Worm (Caenorhabditis elegans) whole organism, young adult: ENCODE data around the gene Y43D4A.6.
A peak's percentile ranks its signal among the peaks of the same experiment; 100 is the strongest.
"Not testable (repeated sequence)": the region's sequence is repeated elsewhere in the genome, so short reads cannot be mapped to it uniquely, and the experiment has no call there.

Source experiments
- D2030.7 ChIP-seq: fragments of 200-800 bp; sonication (Bioruptor generic); IDR thresholded peaks from 2 replicates; pipeline ENCODE4 v1.3.6; 2022; ENCODE audit warnings: missing genetic modification reagents, missing genetic modification characterization, missing compliant biosample characterization
- F57A8.1 ChIP-seq: fragments of 200-800 bp; sonication (Bioruptor generic); optimal IDR thresholded peaks from 2 replicates; lab custom pipeline; 2018; ENCODE audit warnings: mild to moderate bottlenecking, missing genetic modification characterization, moderate library complexity, missing compliant biosample characterization
- Y53F4B.3 ChIP-seq: fragments of 200-800 bp; sonication (Bioruptor generic); IDR thresholded peaks from 2 replicates; pipeline ENCODE4 v1.3.6; 2022; ENCODE audit warnings: missing genetic modification reagents, missing genetic modification characterization, missing compliant biosample characterization
- Y56A3A.18 ChIP-seq: fragments of 200-800 bp; sonication (Bioruptor generic); IDR thresholded peaks from 2 replicates; pipeline ENCODE4 v1.3.6; 2022; ENCODE audit warnings: missing genetic modification reagents, missing genetic modification characterization, missing compliant biosample characterization
- Y79H2A.3 ChIP-seq: fragments of 200-800 bp; sonication (Bioruptor generic); conservative IDR thresholded peaks from 2 replicates; pipeline ENCODE4 v1.3.6; 2022; ENCODE audit warnings: missing genetic modification reagents, missing genetic modification characterization, missing compliant biosample characterization
- attf-6 ChIP-seq: fragments of 200-800 bp; sonication (Bioruptor generic); IDR thresholded peaks from 2 replicates; pipeline ENCODE4 v1.3.6; 2022; ENCODE audit warnings: missing genetic modification reagents, missing genetic modification characterization, missing compliant biosample characterization
- ceh-40 ChIP-seq: fragments of 200-800 bp; sonication (Bioruptor generic); IDR thresholded peaks from 2 replicates; pipeline ENCODE4 v1.3.6; 2022; ENCODE audit warnings: missing genetic modification characterization, missing compliant biosample characterization
- ceh-58 ChIP-seq: fragments of 200-800 bp; sonication (Bioruptor generic); IDR thresholded peaks from 2 replicates; pipeline ENCODE4 v1.3.6; 2022; ENCODE audit warnings: missing genetic modification characterization, missing compliant biosample characterization
- die-1 ChIP-seq: sonication (generic microtip); optimal IDR thresholded peaks from 2 replicates; lab custom pipeline; 2016; ENCODE audit warnings: missing genotype, mild to moderate bottlenecking, missing genetic modification characterization, missing compliant biosample characterization
- dpl-1 ChIP-seq: fragments of 150-350 bp; optimal IDR thresholded peaks from 2 replicates; lab custom pipeline; 2014; ENCODE audit warnings: missing biosample characterization, missing genetic modification reagents, missing genetic modification characterization
- egl-18 ChIP-seq: fragments of 200-800 bp; sonication (Bioruptor generic); IDR thresholded peaks from 2 replicates; pipeline ENCODE4 v1.3.6; 2022; ENCODE audit warnings: missing genetic modification reagents, missing genetic modification characterization, missing compliant biosample characterization
- egrh-3 ChIP-seq: fragments of 200-800 bp; sonication (Bioruptor generic); IDR thresholded peaks from 2 replicates; pipeline ENCODE4 v1.3.6; 2022; ENCODE audit warnings: missing genetic modification reagents, missing genetic modification characterization, missing compliant biosample characterization
- fkh-3 ChIP-seq: sonication (generic microtip); optimal IDR thresholded peaks from 2 replicates; lab custom pipeline; 2016; ENCODE audit warnings: mild to moderate bottlenecking, missing genetic modification characterization, missing compliant biosample characterization
- hlh-26 ChIP-seq: fragments of 200-800 bp; sonication (Bioruptor generic); conservative IDR thresholded peaks from 2 replicates; pipeline ENCODE4 v1.3.6; 2022; ENCODE audit warnings: missing genetic modification reagents, missing genetic modification characterization, missing compliant biosample characterization
- madf-3 ChIP-seq: fragments of 200-800 bp; sonication (Bioruptor generic); IDR thresholded peaks from 2 replicates; pipeline ENCODE4 v1.3.6; 2022; ENCODE audit warnings: missing genetic modification reagents, missing genetic modification characterization, missing compliant biosample characterization
- madf-6 ChIP-seq: fragments of 200-800 bp; sonication (Bioruptor generic); IDR thresholded peaks from 2 replicates; pipeline ENCODE4 v1.3.6; 2022; ENCODE audit warnings: missing genetic modification reagents, missing genetic modification characterization, missing compliant biosample characterization
- mel-28 ChIP-seq: sonication (generic microtip); optimal IDR thresholded peaks from 2 replicates; lab custom pipeline; 2016; ENCODE audit warnings: borderline replicate concordance, mild to moderate bottlenecking, missing genetic modification characterization, missing compliant biosample characterization
- mes-4 ChIP-seq: sonication (generic microtip); optimal IDR thresholded peaks from 2 replicates; lab custom pipeline; 2016; ENCODE audit warnings: missing genotype, missing genetic modification characterization, missing compliant biosample characterization
- snpc-4 ChIP-seq, 5 experiments: fragments of 150-350 bp in 1 of 5; sonication (generic microtip) in 4 of 5; optimal IDR thresholded peaks; 2 replicates each; lab custom pipeline; 2014 to 2018; ENCODE audit warnings: missing genetic modification characterization in 5 of 5, missing biosample characterization in 3 of 5, antibody characterized with exemption in 2 of 5, mild to moderate bottlenecking in 2 of 5, missing compliant biosample characterization in 2 of 5, missing genotype in 2 of 5, moderate library complexity in 2 of 5, missing genetic modification reagents in 1 of 5
- somi-1 ChIP-seq: fragments of 200-800 bp; sonication (Bioruptor generic); optimal IDR thresholded peaks from 2 replicates; lab custom pipeline; 2018; ENCODE audit warnings: mild to moderate bottlenecking, missing genetic modification characterization, missing compliant biosample characterization
- sptf-2 ChIP-seq: fragments of 200-800 bp; sonication (Bioruptor generic); optimal IDR thresholded peaks from 2 replicates; lab custom pipeline; 2018; ENCODE audit warnings: mild to moderate bottlenecking, missing genetic modification characterization, missing compliant biosample characterization
- zfh-2 ChIP-seq: fragments of 200-800 bp; sonication (Bioruptor generic); conservative IDR thresholded peaks from 2 replicates; pipeline ENCODE4 v1.3.6; 2022; ENCODE audit warnings: missing genetic modification reagents, missing genetic modification characterization, missing compliant biosample characterization
- ztf-18 ChIP-seq: sonication (generic microtip); optimal IDR thresholded peaks from 2 replicates; lab custom pipeline; 2016; ENCODE audit warnings: missing genotype, mild to moderate bottlenecking, missing genetic modification characterization, missing compliant biosample characterization
- ztf-25 ChIP-seq: fragments of 200-800 bp; sonication (Bioruptor generic); IDR thresholded peaks from 2 replicates; pipeline ENCODE4 v1.3.6; 2022; ENCODE audit warnings: missing genetic modification reagents, missing genetic modification characterization, missing compliant biosample characterization
- ztf-3 ChIP-seq: fragments of 200-800 bp; sonication (Bioruptor generic); optimal IDR thresholded peaks from 2 replicates; lab custom pipeline; 2018; ENCODE audit warnings: mild to moderate bottlenecking, missing genetic modification characterization, missing compliant biosample characterization
- ztf-6 ChIP-seq: fragments of 200-800 bp; sonication (Bioruptor generic); IDR thresholded peaks from 2 replicates; pipeline ENCODE4 v1.3.6; 2022; ENCODE audit warnings: missing genetic modification reagents, missing genetic modification characterization, missing compliant biosample characterization

Y43D4A.6 gene

DNA sequence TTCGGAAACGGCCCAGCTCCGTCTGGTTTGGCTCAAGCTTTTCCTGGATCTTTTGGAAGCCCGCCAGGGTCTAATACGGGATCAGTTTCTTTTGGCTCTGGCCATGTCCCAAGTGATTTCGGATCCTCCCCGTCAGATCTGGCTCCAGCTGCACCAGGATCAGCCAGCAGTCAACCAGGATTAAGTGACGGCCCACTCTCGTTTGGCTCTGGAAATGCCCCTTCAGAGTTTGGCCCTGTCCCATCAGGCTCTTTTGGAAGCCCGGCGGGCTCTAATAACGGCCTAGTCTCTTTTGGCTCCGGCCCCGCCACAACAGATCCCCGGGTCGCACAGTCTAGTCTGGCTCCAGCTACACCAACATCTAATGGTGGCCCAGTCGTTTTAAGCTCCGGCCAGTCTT, 9.4 kb upstream of the Y43D4A.6 start:
- TF ChIP-seq sptf-2 (GFP tag; lab: Kevin White, UChicago) (no peak), hlh-26 (GFP tag; lab: Robert Waterston, UW) (no peak), die-1 (tag; lab: Kevin White, UChicago) (no peak), ceh-58 (0 out of 2 replicates have a peak, but pooled peaks have one; percentile 7), somi-1 (GFP tag; lab: Kevin White, UChicago) (no peak), zfh-2 (GFP tag; lab: Robert Waterston, UW) (peak; percentile 71), ztf-25 (GFP tag; lab: Robert Waterston, UW) (0 out of 2 replicates have a peak, but pooled peaks have one; percentile 28), mes-4 (no peak), madf-3 (no peak), ztf-3 (GFP tag; lab: Kevin White, UChicago) (no peak), egrh-3 (0 out of 2 replicates have a peak, but pooled peaks have one; percentile 9), fkh-3 (tag; lab: Kevin White, UChicago) (no peak), ceh-40 (GFP tag; lab: Robert Waterston, UW) (no peak)

DNA sequence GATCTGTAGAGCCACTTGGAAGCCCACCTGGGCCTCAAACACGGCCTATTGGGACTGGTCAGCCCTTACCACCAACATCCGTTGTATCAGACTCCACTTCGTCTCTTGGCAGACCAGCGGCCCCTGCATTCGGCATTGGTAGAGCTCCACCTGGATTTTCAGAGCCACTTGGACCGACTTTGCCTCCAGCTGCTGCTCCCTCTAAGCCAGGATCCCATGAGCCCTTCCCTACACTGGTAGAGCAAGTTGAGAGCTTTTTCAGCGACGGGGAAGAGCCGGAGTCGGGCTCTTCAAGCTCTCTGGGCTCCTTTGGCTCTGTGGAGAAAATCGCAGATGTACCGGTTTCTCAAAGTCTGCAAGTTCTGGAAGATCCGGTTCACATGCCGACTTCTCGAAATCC, 8.5 kb upstream of the Y43D4A.6 start:
- TF ChIP-seq egrh-3 (peak; percentile 42; the same call in 1 of the 2 replicates), madf-6 (GFP tag; lab: Robert Waterston, UW) (no peak), hlh-26 (GFP tag; lab: Robert Waterston, UW) (no peak), Y79H2A.3 (GFP tag; lab: Robert Waterston, UW) (no peak), dpl-1 (GFP tag; lab: Kevin White, UChicago) (no peak), mel-28 (no peak), ztf-6 (GFP tag; lab: Robert Waterston, UW) (no peak), zfh-2 (GFP tag; lab: Robert Waterston, UW) (peak; percentile 66; the same call in 1 of the 2 replicates)

- not testable (repeated sequence) for TF ChIP-seq snpc-4 (GFP tag; optimal IDR thresholded peaks at IDR 0.05; lab: Kevin White, UChicago)
- TF ChIP-seq snpc-4 (tag; optimal IDR thresholded peaks at IDR 0.05; lab: Kevin White, UChicago) = peak in 3 of 4 experiments; percentile 28 to 92 (median 72)
- 0 out of 2 replicates have a peak, but pooled peaks have one; percentile 68 for TF ChIP-seq attf-6 (GFP tag; lab: Robert Waterston, UW)
Observed at ce11 chrIV:16797265-16797826, 10.2 kb downstream of the Y43D4A.6 start.

- TF ChIP-seq ztf-18 (tag; lab: Kevin White, UChicago) (no peak), snpc-4 (GFP tag; optimal IDR thresholded peaks at IDR 0.05; lab: Kevin White, UChicago) (no peak), snpc-4 (tag; optimal IDR thresholded peaks at IDR 0.05; lab: Kevin White, UChicago) (peak in 1 of 4 experiments; percentile 18)
Observed at ce11 chrIV:16806352-16806751, 19.2 kb downstream of the Y43D4A.6 start, which contains the start of gene clec-193. Gene clec-193, minus strand, starts transcription at chrIV:16806452.

ce11 chrIV:16808586-16808985, 21.5 kb downstream of the Y43D4A.6 start:
- TF ChIP-seq snpc-4 (GFP tag; optimal IDR thresholded peaks at IDR 0.05; lab: Kevin White, UChicago) = peak; percentile 56
- peak in 3 of 4 experiments; percentile 50 to 94 (median 83) for TF ChIP-seq snpc-4 (tag; optimal IDR thresholded peaks at IDR 0.05; lab: Kevin White, UChicago)
- peak; percentile 43; the same call in 1 of the 2 replicates for TF ChIP-seq egrh-3
- peak; percentile 97 for TF ChIP-seq attf-6 (GFP tag; lab: Robert Waterston, UW)
- TF ChIP-seq D2030.7 (GFP tag; lab: Robert Waterston, UW) = peak; percentile 47; the same call in 1 of the 2 replicates
- TF ChIP-seq, all 124 proteins: peak for 4; not testable (repeated sequence) for 120

DNA sequence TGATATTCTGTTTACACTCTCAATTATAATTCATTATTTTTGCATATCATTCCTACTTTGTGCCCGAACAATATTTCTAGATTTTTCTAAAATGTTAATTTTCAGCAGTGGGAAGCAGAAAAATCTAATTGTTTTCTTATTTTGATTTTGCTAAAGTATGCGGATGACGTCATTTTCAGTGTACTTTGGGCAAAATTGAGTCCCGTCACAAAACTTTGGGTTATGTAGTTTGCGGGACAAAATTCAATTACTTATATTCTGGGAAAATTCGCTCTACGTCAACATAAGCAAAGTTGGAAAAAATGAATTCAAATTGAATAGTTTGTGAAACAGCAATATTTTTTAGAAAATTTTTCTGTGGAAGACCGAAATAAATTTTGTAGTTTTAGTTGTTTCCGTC, 25.0 kb downstream of the Y43D4A.6 start:
- TF ChIP-seq snpc-4 (GFP tag; optimal IDR thresholded peaks at IDR 0.05; lab: Kevin White, UChicago) (no peak), snpc-4 (tag; optimal IDR thresholded peaks at IDR 0.05; lab: Kevin White, UChicago) (peak in 1 of 4 experiments; percentile 43), fkh-3 (tag; lab: Kevin White, UChicago) (no peak)
- TF ChIP-seq, all 124 proteins: peak for 1

DNA sequence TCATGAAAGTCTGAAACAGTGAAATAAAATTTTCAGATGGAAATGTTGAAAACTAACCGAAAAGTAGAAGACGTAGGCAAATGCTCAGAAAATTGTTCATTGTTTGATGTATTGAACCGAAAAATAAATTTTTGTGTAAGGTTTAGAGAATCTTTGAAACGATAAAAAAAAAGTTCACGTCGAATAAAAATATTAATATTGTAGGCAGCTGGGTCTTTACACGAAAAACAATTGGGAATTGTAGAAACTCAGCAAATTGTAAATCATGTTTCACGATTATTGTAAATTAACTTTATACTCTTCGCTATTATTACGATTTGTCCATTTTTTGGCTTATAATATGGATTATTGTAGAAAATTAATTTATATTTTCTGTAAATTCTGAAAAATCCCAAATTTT, 26.7 kb downstream of the Y43D4A.6 start, which contains the start of gene Y116A8A.2:
Gene Y116A8A.2, minus strand, starts transcription at position 101 of the 400 bp plus-strand sequence.
- TF ChIP-seq F57A8.1 = no peak
- no peak for TF ChIP-seq egl-18
- no peak for TF ChIP-seq Y56A3A.18 (GFP tag; lab: Robert Waterston, UW)
- TF ChIP-seq Y53F4B.3 (GFP tag; lab: Robert Waterston, UW) = no peak
